Worm (Caenorhabditis elegans) whole organism, midembryonic: Measurements from ENCODE around the gene madf-8.

Experiments
- T22C8.4 ChIP-seq: fragments of 200-800 bp; sonication (Bioruptor generic); IDR thresholded peaks from 2 replicates; pipeline ENCODE4 v1.3.6; 2022; ENCODE audit warnings: missing genetic modification characterization, missing compliant biosample characterization
- cog-1 ChIP-seq: sonication (generic microtip); optimal IDR thresholded peaks from 2 replicates; lab custom pipeline; 2016; ENCODE audit warnings: missing genetic modification characterization, missing compliant biosample characterization
- flt-1 ChIP-seq: fragments of 200-800 bp; sonication (Bioruptor generic); IDR thresholded peaks from 2 replicates; pipeline ENCODE4 v1.3.6; 2022; ENCODE audit warnings: missing genetic modification characterization, missing compliant biosample characterization
- klf-2 ChIP-seq: fragments of 200-800 bp; sonication (Bioruptor generic); conservative IDR thresholded peaks from 2 replicates; pipeline ENCODE4 v1.3.6; 2022; ENCODE audit warnings: missing genetic modification reagents, missing genetic modification characterization, missing compliant biosample characterization
- med-1 ChIP-seq: sonication (generic microtip); optimal IDR thresholded peaks from 2 replicates; lab custom pipeline; 2017; ENCODE audit warnings: missing genetic modification characterization, mild to moderate bottlenecking, missing compliant biosample characterization, antibody characterized with exemption, missing genetic modification reagents; ENCODE audit not compliant: insufficient read depth
- ref-1 ChIP-seq: fragments of 200-800 bp; sonication (Bioruptor generic); conservative IDR thresholded peaks from 2 replicates; pipeline ENCODE4 v1.3.6; 2022; ENCODE audit warnings: missing genetic modification reagents, missing genetic modification characterization, missing compliant biosample characterization
- tab-1 ChIP-seq: fragments of 200-800 bp; sonication (Bioruptor generic); IDR thresholded peaks from 2 replicates; pipeline ENCODE4 v1.3.6; 2022; ENCODE audit warnings: missing genetic modification characterization, missing compliant biosample characterization
- ztf-23 ChIP-seq: fragments of 200-800 bp; sonication (Bioruptor generic); IDR thresholded peaks from 2 replicates; pipeline ENCODE4 v1.3.6; 2022; ENCODE audit warnings: missing genetic modification reagents, missing genetic modification characterization, missing compliant biosample characterization
- ztf-29 ChIP-seq: fragments of 200-800 bp; sonication (Bioruptor generic); IDR thresholded peaks from 2 replicates; pipeline ENCODE4 v1.3.6; 2022; ENCODE audit warnings: missing genetic modification reagents, missing genetic modification characterization, missing compliant biosample characterization

The madf-8 gene

ce11 chrIII:3650266-3650665 is 366 bp downstream of the madf-8 start:
- TF ChIP-seq ztf-23 (no peak), klf-2 (GFP tag; lab: Robert Waterston, UW) (no peak), T22C8.4 (GFP tag; lab: Robert Waterston, UW) (no peak), tab-1 (GFP tag; lab: Robert Waterston, UW) (no peak), ref-1 (GFP tag; lab: Robert Waterston, UW) (no peak), cog-1 (no peak), med-1 (GFP tag; lab: Kevin White, UChicago) (no peak), flt-1 (GFP tag; lab: Robert Waterston, UW) (no peak), ztf-29 (no peak)

- TF ChIP-seq klf-2 (GFP tag; lab: Robert Waterston, UW) (no peak), flt-1 (GFP tag; lab: Robert Waterston, UW) (no peak), cog-1 (no peak), T22C8.4 (GFP tag; lab: Robert Waterston, UW) (no peak), med-1 (GFP tag; lab: Kevin White, UChicago) (no peak)
These were observed 1.3 kb downstream of the madf-8 start for ce11 chrIII:3649305-3649704.

ce11 chrIII:3644075-3644474 is 6.6 kb downstream of the madf-8 start, which contains the start of gene unc-93:
TSS of gene unc-93 (plus strand) at chrIII:3644375.
- TF ChIP-seq ref-1 (GFP tag; lab: Robert Waterston, UW) (no peak), cog-1 (no peak), flt-1 (GFP tag; lab: Robert Waterston, UW) (no peak), med-1 (GFP tag; lab: Kevin White, UChicago) (no peak), ztf-29 (no peak), klf-2 (GFP tag; lab: Robert Waterston, UW) (no peak), T22C8.4 (GFP tag; lab: Robert Waterston, UW) (no peak), ztf-23 (no peak), tab-1 (GFP tag; lab: Robert Waterston, UW) (no peak)

ce11 chrIII:3643602-3644001 is 7.0 kb downstream of the madf-8 start:
- no peak for TF ChIP-seq ref-1 (GFP tag; lab: Robert Waterston, UW)

- TF ChIP-seq T22C8.4 (GFP tag; lab: Robert Waterston, UW) (no peak), ztf-23 (no peak), tab-1 (GFP tag; lab: Robert Waterston, UW) (no peak), ztf-29 (no peak), ref-1 (GFP tag; lab: Robert Waterston, UW) (no peak), med-1 (GFP tag; lab: Kevin White, UChicago) (no peak), klf-2 (GFP tag; lab: Robert Waterston, UW) (no peak), cog-1 (no peak)
These were observed 13.2 kb downstream of the madf-8 start for ce11 chrIII:3637251-3637989.

ce11 chrIII:3635844-3636243 is 14.8 kb downstream of the madf-8 start, which contains the start of gene rilp-1:
TSS of gene rilp-1 (plus strand) at chrIII:3636144.
- no peak for TF ChIP-seq ztf-23
- TF ChIP-seq ref-1 (GFP tag; lab: Robert Waterston, UW), result 0 out of 2 replicates have a peak, but pooled peaks have one; percentile 15
- no peak for TF ChIP-seq T22C8.4 (GFP tag; lab: Robert Waterston, UW)

ce11 chrIII:3634873-3635272 is 15.8 kb downstream of the madf-8 start:
- TF ChIP-seq tab-1 (GFP tag; lab: Robert Waterston, UW), result no peak

- no peak for TF ChIP-seq tab-1 (GFP tag; lab: Robert Waterston, UW)
- no peak for TF ChIP-seq ztf-23
- TF ChIP-seq klf-2 (GFP tag; lab: Robert Waterston, UW), result no peak
- TF ChIP-seq flt-1 (GFP tag; lab: Robert Waterston, UW), result no peak
- no peak for TF ChIP-seq ref-1 (GFP tag; lab: Robert Waterston, UW)
- no peak for TF ChIP-seq T22C8.4 (GFP tag; lab: Robert Waterston, UW)
- no peak for TF ChIP-seq med-1 (GFP tag; lab: Kevin White, UChicago)
- TF ChIP-seq ztf-29, result no peak
- TF ChIP-seq cog-1, result no peak
These were observed 16.5 kb downstream of the madf-8 start for ce11 chrIII:3634158-3634557.

- TF ChIP-seq cog-1 (no peak), tab-1 (GFP tag; lab: Robert Waterston, UW) (no peak), ztf-29 (no peak), T22C8.4 (GFP tag; lab: Robert Waterston, UW) (no peak), flt-1 (GFP tag; lab: Robert Waterston, UW) (no peak), med-1 (GFP tag; lab: Kevin White, UChicago) (no peak), klf-2 (GFP tag; lab: Robert Waterston, UW) (no peak)
These were observed 18.3 kb downstream of the madf-8 start for ce11 chrIII:3632379-3632778.

ce11 chrIII:3630337-3630736 is 20.3 kb downstream of the madf-8 start, which contains the start of gene mrps-31:
TSS of gene mrps-31 (minus strand) at chrIII:3630372.
- no peak for TF ChIP-seq flt-1 (GFP tag; lab: Robert Waterston, UW)
- no peak for TF ChIP-seq ztf-29
- TF ChIP-seq cog-1, result no peak
- TF ChIP-seq T22C8.4 (GFP tag; lab: Robert Waterston, UW), result no peak
- no peak for TF ChIP-seq ref-1 (GFP tag; lab: Robert Waterston, UW)
- no peak for TF ChIP-seq ztf-23
- no peak for TF ChIP-seq med-1 (GFP tag; lab: Kevin White, UChicago)
- TF ChIP-seq tab-1 (GFP tag; lab: Robert Waterston, UW), result no peak
- no peak for TF ChIP-seq klf-2 (GFP tag; lab: Robert Waterston, UW)
